Fruit fly (Drosophila melanogaster) whole organism, pupa: ENCODE measurements around the gene nenya.
A peak's percentile ranks its signal among the peaks of the same experiment; 100 is the strongest.

Experiments
- CG12605 ChIP-seq: fragments of 200-800 bp; sonication (Bioruptor generic); IDR thresholded peaks from 2 replicates; pipeline ENCODE4 v1.3.6; 2022; ENCODE audit warnings: missing biosample characterization, missing genetic modification characterization
- CG14655 ChIP-seq: fragments of 200-800 bp; sonication (Bioruptor generic); optimal IDR thresholded peaks from 3 replicates; lab custom pipeline; 2017; ENCODE audit warnings: mild to moderate bottlenecking, missing biosample characterization, missing genetic modification reagents, missing genetic modification characterization
- CG15710 ChIP-seq: fragments of 200-800 bp; sonication (Bioruptor generic); optimal IDR thresholded peaks from 2 replicates; lab custom pipeline; 2018; ENCODE audit warnings: missing biosample characterization, mild to moderate bottlenecking, missing genetic modification characterization, moderate library complexity
- CG32121 ChIP-seq: fragments of 200-800 bp; sonication (Bioruptor generic); IDR thresholded peaks from 2 replicates; pipeline ENCODE4 v1.3.6; 2022; ENCODE audit warnings: missing biosample characterization, missing genetic modification characterization
- CG34367 ChIP-seq: fragments of 200-800 bp; sonication (Bioruptor generic); optimal IDR thresholded peaks from 2 replicates; lab custom pipeline; 2018; ENCODE audit warnings: missing biosample characterization, mild to moderate bottlenecking, missing genetic modification characterization
- CG8301 ChIP-seq: fragments of 200-800 bp; sonication (Bioruptor generic); optimal IDR thresholded peaks from 2 replicates; lab custom pipeline; 2018; ENCODE audit warnings: missing biosample characterization, mild to moderate bottlenecking, missing genetic modification characterization
- CG9948 ChIP-seq: fragments of 200-800 bp; sonication (Bioruptor generic); optimal IDR thresholded peaks from 2 replicates; lab custom pipeline; 2018; ENCODE audit warnings: missing biosample characterization, mild to moderate bottlenecking, missing genetic modification characterization, moderate library complexity
- D1 ChIP-seq: fragments of 200-800 bp; sonication (Bioruptor generic); optimal IDR thresholded peaks from 2 replicates; lab custom pipeline; 2018; ENCODE audit warnings: missing biosample characterization, mild to moderate bottlenecking, missing genetic modification characterization, moderate library complexity
- EcR ChIP-seq: fragments of 200-800 bp; sonication (Bioruptor generic); optimal IDR thresholded peaks from 3 replicates; lab custom pipeline; 2019; ENCODE audit warnings: missing biosample characterization, missing genetic modification characterization, mild to moderate bottlenecking, moderate library complexity, missing genetic modification reagents
- Ets98B ChIP-seq: fragments of 200-800 bp; sonication (Bioruptor generic); IDR thresholded peaks from 2 replicates; pipeline ENCODE4 v1.3.6; 2022; ENCODE audit warnings: missing biosample characterization, missing genetic modification characterization
- Pif1A ChIP-seq: fragments of 200-800 bp; sonication (Bioruptor generic); optimal IDR thresholded peaks from 3 replicates; lab custom pipeline; 2016; ENCODE audit warnings: missing biosample characterization, missing genetic modification characterization
- Pif1B ChIP-seq: fragments of 200-800 bp; sonication (Bioruptor generic); optimal IDR thresholded peaks from 3 replicates; lab custom pipeline; 2016; ENCODE audit warnings: missing biosample characterization, missing genetic modification characterization
- fd96Ca ChIP-seq: fragments of 200-800 bp; sonication (Bioruptor generic); IDR thresholded peaks from 3 replicates; pipeline ENCODE4 v1.3.6; 2022; ENCODE audit warnings: missing biosample characterization, missing genetic modification characterization
- rn ChIP-seq: fragments of 200-800 bp; sonication (Bioruptor generic); IDR thresholded peaks from 2 replicates; pipeline ENCODE4 v1.3.6; 2022; ENCODE audit warnings: missing biosample characterization, missing genetic modification characterization

- TF ChIP-seq CG12605 (GFP tag; lab: Robert Waterston, UW) (no peak), CG32121 (no peak; the same call in 1 of the 2 replicates), CG14655 (GFP tag; lab: Kevin White, UChicago) (no peak), Ets98B (GFP tag; lab: Robert Waterston, UW) (no peak), CG34367 (tag; lab: Kevin White, UChicago) (no peak), Pif1B (GFP tag; lab: Kevin White, UChicago) (no peak), CG9948 (tag; lab: Kevin White, UChicago) (no peak), Pif1A (GFP tag; lab: Kevin White, UChicago) (no peak), fd96Ca (GFP tag; lab: Robert Waterston, UW) (no peak), D1 (tag; lab: Kevin White, UChicago) (no peak), rn (GFP tag; lab: Robert Waterston, UW) (no peak), CG15710 (tag; lab: Kevin White, UChicago) (no peak), CG8301 (no peak), EcR (GFP tag; lab: Kevin White, UChicago) (peak; percentile 62)
Measured at dm6 chr3R:27926738-27927215, 1.2 kb downstream of the nenya start.
